Worm (Caenorhabditis elegans) whole organism, L2 larva: ENCODE results near the gene cec-5.

Experiments used
- nhr-12 ChIP-seq: fragments of 150-350 bp; optimal IDR thresholded peaks from 2 replicates; lab custom pipeline; 2014; ENCODE audit warnings: missing biosample characterization, missing genetic modification characterization
- skn-1 ChIP-seq: sonication (generic microtip); optimal IDR thresholded peaks from 2 replicates; lab custom pipeline; 2017; ENCODE audit warnings: missing biosample characterization, missing genetic modification characterization
- snpc-4 ChIP-seq: fragments of 150-350 bp; optimal IDR thresholded peaks from 2 replicates; lab custom pipeline; 2014; ENCODE audit warnings: missing biosample characterization, missing genetic modification characterization

DNA sequence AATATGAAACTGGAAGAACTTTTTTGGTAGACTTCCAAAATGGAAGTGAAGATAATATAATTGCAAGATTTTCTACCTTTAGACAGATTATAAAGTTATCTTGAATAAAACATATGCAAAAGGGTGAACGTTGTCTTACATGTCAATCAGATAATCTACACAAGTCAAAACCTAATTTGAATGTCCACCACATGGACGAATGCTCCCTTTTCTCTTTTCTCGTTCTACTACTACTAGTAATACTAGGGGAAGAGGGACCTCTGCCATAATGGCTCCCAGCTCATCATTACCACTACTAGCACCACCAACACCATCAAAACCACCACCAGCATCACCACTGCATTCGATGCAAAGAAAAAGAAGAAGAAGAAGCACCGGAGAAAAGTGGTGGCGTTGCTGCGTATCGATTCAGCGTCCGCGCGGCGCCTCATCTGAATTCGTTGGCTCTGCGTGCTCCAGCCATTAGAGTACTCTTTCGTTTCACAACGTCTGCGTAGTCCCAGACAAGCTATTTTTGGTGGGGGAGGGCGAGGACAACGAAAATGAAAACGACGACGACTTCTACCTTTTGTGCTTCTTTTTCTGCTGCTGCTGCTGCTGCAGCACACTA, 5.5 kb upstream of the cec-5 start:
- no peak for TF ChIP-seq nhr-12 (tag; lab: Kevin White, UChicago)
- no peak for TF ChIP-seq skn-1 (tag; lab: Kevin White, UChicago)
- TF ChIP-seq snpc-4 (tag; lab: Kevin White, UChicago), result no peak
